Worm (Caenorhabditis elegans) whole organism, L4/young adult: ENCODE measurements around the gene rpl-22.

Experiments used
- W03F9.2 ChIP-seq: fragments of 150-350 bp; optimal IDR thresholded peaks from 2 replicates; lab custom pipeline; 2014; ENCODE audit warnings: missing biosample characterization, missing genetic modification characterization
- dao-5 ChIP-seq: sonication (generic microtip); optimal IDR thresholded peaks from 2 replicates; lab custom pipeline; 2016; ENCODE audit warnings: missing genotype, missing genetic modification characterization, moderate library complexity, missing compliant biosample characterization
- him-1 ChIP-seq: sonication (generic microtip); optimal IDR thresholded peaks from 2 replicates; lab custom pipeline; 2016; ENCODE audit warnings: missing genotype, missing genetic modification reagents, missing genetic modification characterization, missing compliant biosample characterization

Gene rpl-22

DNA sequence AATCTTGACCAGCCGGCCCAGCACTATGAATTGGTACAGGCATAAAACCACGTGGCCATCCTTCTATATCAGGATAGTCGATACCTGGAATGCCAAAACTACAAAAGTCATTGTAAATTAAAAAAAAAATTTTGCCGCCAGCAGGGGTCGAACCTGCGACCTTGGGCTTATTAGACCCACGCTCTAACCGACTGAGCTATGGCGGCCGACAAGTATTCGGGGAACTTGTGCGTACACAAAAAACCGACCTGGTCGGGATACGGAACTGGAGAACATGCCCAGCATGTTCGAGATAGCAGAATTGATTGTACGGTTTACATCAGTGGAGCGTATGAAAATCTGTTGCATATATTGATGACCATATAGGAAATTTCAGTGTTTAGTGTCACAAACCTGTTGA, 1.9 kb downstream of the rpl-22 start:
- TF ChIP-seq dao-5 (tag; lab: Kevin White, UChicago), result peak; percentile 13
- peak; percentile 55 for TF ChIP-seq him-1 (tag; lab: Kevin White, UChicago)
- peak; percentile 12 for TF ChIP-seq W03F9.2 (tag; lab: Kevin White, UChicago)

ce11 chrII:5058036-5058435, 2.6 kb downstream of the rpl-22 start, which contains the start of gene C27A2.12:
Gene C27A2.12 (minus strand): TSS chrII:5058136.
- TF ChIP-seq dao-5 (tag; lab: Kevin White, UChicago) (no peak), W03F9.2 (tag; lab: Kevin White, UChicago) (no peak), him-1 (tag; lab: Kevin White, UChicago) (no peak)

DNA sequence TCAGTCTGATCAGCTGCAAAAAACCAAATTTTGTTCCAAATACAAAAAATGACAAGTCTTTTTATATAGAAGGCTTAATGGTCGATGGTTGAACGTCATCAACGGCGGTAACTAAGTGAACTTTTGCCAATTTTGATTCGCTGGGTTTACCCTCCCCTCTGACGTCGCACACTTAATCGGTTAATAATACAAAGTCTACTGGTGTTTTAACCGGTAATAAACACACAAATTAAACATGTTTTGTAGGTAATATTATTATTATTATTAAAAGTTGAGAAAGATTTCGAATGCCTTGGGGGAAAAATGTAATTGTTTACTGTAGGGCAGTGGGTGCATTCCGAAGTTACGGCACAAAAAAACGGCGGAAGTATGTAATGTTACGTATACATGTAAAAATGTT, 5.3 kb downstream of the rpl-22 start, which contains the start of gene pho-12:
TSS of gene pho-12 (minus strand) at position 101 of the 400 bp plus-strand sequence.
- TF ChIP-seq W03F9.2 (tag; lab: Kevin White, UChicago), result no peak
- TF ChIP-seq him-1 (tag; lab: Kevin White, UChicago), result no peak
- TF ChIP-seq dao-5 (tag; lab: Kevin White, UChicago), result no peak

DNA sequence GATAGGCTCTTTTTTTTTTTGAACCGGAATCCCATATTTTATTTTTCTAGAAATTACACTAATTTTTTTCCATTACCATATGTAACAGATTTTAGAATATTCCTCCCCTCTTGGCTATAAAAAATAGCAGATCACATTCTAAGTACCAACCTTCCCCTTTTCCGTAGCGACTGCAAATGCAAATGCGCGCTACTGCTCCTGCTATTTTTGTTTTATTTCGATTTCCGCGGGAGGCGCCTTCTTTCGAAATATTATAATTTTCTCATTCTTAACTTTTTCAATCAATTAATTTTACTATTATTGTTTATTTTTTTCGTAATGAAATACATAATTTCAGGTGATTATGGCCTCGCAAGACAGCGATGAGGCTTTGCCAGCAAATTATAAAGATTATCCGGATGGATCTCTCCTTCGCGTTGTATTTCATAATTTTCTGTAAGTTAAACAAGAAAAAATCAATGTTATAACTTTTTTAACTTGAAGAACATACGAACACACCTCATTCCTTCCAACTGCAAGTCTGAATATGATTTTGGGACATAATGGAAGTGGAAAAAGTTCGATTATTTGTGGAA, 6.5 kb downstream of the rpl-22 start, which contains the start of gene smc-5:
TSS of gene smc-5 (plus strand) at position 332 of the 575 bp plus-strand sequence.
- no peak for TF ChIP-seq him-1 (tag; lab: Kevin White, UChicago)
- no peak for TF ChIP-seq W03F9.2 (tag; lab: Kevin White, UChicago)

ce11 chrII:5066967-5067366, 11.6 kb downstream of the rpl-22 start:
- no peak for TF ChIP-seq him-1 (tag; lab: Kevin White, UChicago)
- no peak for TF ChIP-seq dao-5 (tag; lab: Kevin White, UChicago)
- no peak for TF ChIP-seq W03F9.2 (tag; lab: Kevin White, UChicago)

DNA sequence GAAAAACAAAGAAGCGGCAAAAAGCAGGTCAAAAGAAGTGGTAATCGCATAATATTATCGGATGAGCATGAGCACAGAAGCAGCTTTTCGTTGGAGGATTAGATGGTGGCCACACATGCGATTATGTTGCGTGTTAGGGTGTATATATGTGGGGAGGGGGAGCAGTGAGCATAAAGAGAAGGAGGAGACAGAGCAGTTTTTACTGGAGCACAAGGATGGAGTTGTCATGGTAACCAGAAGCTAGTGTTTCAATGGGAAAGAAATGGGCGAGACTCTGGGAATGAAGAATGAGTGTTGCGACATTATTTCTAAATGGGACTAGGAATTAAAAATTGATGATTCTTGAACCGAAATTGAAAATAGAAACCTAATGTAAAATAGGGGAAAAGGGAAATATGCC, 12.5 kb downstream of the rpl-22 start, which contains the start of gene C27A2.8:
TSS of gene C27A2.8 (minus strand) at position 117 of the 400 bp plus-strand sequence.
- TF ChIP-seq W03F9.2 (tag; lab: Kevin White, UChicago) (no peak), him-1 (tag; lab: Kevin White, UChicago) (no peak)

ce11 chrII:5069525-5069924, 14.1 kb downstream of the rpl-22 start, which contains the start of gene idpb-2:
Gene idpb-2 (minus strand): TSS chrII:5069625.
- TF ChIP-seq W03F9.2 (tag; lab: Kevin White, UChicago), result no peak
- TF ChIP-seq dao-5 (tag; lab: Kevin White, UChicago), result no peak
- TF ChIP-seq him-1 (tag; lab: Kevin White, UChicago), result no peak

- TF ChIP-seq W03F9.2 (tag; lab: Kevin White, UChicago) (no peak), dao-5 (tag; lab: Kevin White, UChicago) (no peak), him-1 (tag; lab: Kevin White, UChicago) (no peak)
Observed at ce11 chrII:5071265-5071664, 15.8 kb downstream of the rpl-22 start, which contains the start of gene C27A2.7. Gene C27A2.7 (minus strand): TSS chrII:5071365.

DNA sequence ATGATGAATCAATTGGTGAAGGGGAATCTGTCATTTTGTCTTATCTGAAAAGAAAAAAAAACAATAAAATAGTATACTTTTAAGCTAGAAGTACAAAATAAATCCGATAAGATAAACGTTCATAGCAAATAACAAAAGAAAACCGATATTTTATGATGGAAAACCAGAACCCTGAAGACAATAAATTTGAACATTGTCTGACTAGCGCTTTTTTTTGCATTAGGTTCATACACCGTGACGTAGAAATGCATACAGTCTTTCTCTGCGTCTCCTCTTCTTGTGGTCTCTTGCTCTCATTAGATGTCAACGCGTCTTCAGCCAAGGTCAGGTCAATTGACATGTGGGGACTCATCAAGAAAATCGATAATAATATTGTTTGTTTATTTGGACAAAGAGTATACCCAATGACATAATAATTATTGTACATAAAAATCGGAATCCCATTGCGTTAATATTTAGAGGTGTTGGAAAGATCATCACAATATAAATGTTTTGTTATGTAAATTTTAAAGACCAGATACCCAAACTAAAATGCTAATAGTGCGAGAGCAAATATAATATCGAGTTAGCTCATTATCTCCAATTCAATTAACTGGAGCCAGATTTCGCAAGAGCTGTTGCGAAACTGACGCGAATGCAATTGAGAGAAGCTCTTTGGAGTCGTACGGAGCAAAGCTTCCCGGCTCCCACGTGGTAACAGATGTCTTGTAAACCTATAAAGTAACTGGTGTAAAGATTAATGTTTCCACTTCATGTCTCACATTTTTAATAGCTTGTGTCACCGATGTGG, 25.9 kb downstream of the rpl-22 start, which contains the start of gene dsh-2:
TSS of gene dsh-2 (minus strand) at position 51 of the 790 bp plus-strand sequence.
- TF ChIP-seq him-1 (tag; lab: Kevin White, UChicago) (no peak), W03F9.2 (tag; lab: Kevin White, UChicago) (peak; percentile 45), dao-5 (tag; lab: Kevin White, UChicago) (no peak)

ce11 chrII:5083341-5083740, 27.9 kb downstream of the rpl-22 start, which contains the start of gene C04G6.4:
Gene C04G6.4 (minus strand): TSS chrII:5083441.
- TF ChIP-seq W03F9.2 (tag; lab: Kevin White, UChicago), result no peak
- no peak for TF ChIP-seq dao-5 (tag; lab: Kevin White, UChicago)
- TF ChIP-seq him-1 (tag; lab: Kevin White, UChicago), result no peak

ce11 chrII:5084225-5084624, 28.8 kb downstream of the rpl-22 start:
- no peak for TF ChIP-seq dao-5 (tag; lab: Kevin White, UChicago)
- TF ChIP-seq him-1 (tag; lab: Kevin White, UChicago), result no peak
- no peak for TF ChIP-seq W03F9.2 (tag; lab: Kevin White, UChicago)

ce11 chrII:5085450-5085849, 30.0 kb downstream of the rpl-22 start, which contains the start of gene txt-9:
Gene txt-9 (plus strand): TSS chrII:5085785.
- TF ChIP-seq him-1 (tag; lab: Kevin White, UChicago) (no peak), W03F9.2 (tag; lab: Kevin White, UChicago) (no peak), dao-5 (tag; lab: Kevin White, UChicago) (no peak)

DNA sequence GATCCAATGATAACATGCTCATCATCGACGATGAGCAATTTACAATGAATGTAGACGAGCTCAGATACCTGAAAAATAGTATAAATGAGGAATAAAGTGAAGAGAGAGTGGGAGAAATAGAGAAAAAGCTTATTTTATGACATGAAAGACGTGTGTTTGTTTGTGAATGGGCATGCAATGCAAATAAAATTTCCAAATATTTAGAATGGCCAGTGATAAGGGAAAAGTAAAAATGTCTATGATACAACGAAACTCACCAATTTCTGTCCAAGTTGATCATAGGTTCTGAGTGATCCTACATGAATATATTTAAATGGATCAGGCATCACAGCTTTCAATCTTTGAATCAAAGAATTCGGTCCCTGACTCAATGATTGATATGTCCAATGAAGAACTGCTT, 30.7 kb downstream of the rpl-22 start:
- no peak for TF ChIP-seq W03F9.2 (tag; lab: Kevin White, UChicago)
- TF ChIP-seq dao-5 (tag; lab: Kevin White, UChicago), result no peak
- TF ChIP-seq him-1 (tag; lab: Kevin White, UChicago), result no peak
